Worm (Caenorhabditis elegans): ENCODE measurements around the gene Y49F6C.2.

Y49F6C.2 gene

ce11 chrII:3378275-3378674 is at the start of gene Y49F6C.2:
Gene Y49F6C.2 (plus strand): TSS chrII:3378575.
- TF ChIP-seq cebp-1 (GFP tag; IDR thresholded peaks at IDR 0.05) (no peak), cebp-1 (tag; optimal IDR thresholded peaks at IDR 0.05) (no peak)

DNA sequence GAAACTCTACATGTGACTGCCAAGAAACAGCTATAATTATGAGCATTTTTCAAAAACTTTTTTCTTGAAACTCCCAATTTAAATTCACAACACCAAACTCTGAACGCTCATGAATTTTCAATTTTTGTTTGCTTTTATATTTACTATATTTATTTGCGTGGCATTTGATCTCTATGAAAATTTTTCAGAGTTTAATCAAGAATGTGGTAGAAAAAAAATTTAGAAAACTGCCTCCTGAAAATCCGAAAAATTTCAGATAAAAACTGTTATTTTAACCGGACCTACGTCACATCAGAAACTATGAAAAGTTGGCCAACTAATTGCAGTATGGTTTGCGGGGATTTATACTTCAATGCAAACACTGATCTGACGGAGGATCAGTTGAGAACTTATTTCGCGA is 46.3 kb upstream of the Y49F6C.2 start, which contains the start of gene irld-27:
TSS of gene irld-27 (plus strand) at position 301 of the 400 bp plus-strand sequence.
- TF ChIP-seq F57A8.1 (GFP tag; optimal IDR thresholded peaks at IDR 0.05) (no peak), nhr-120 (GFP tag; IDR thresholded peaks at IDR 0.05) (no peak), hmg-20 (GFP tag; IDR thresholded peaks at IDR 0.05) (no peak), pha-4 (tag; optimal IDR thresholded peaks at IDR 0.05) (no peak), gei-17 (GFP tag; optimal IDR thresholded peaks at IDR 0.05) (no peak), nfya-2 (GFP tag; IDR thresholded peaks at IDR 0.05) (no peak), akir-1 (GFP tag; optimal IDR thresholded peaks at IDR 0.05) (no peak), repo-1 (tag; optimal IDR thresholded peaks at IDR 0.05) (no peak), bed-1 (GFP tag; IDR thresholded peaks at IDR 0.05) (no peak), hsf-1 (GFP tag; IDR thresholded peaks at IDR 0.05) (no peak), ztf-28 (GFP tag; IDR thresholded peaks at IDR 0.05) (no peak), madf-3 (GFP tag; IDR thresholded peaks at IDR 0.05) (no peak), dox-1 (GFP tag; IDR thresholded peaks at IDR 0.05) (no peak), let-526 (GFP tag; IDR thresholded peaks at IDR 0.05) (no peak), ets-4 (GFP tag; optimal IDR thresholded peaks at IDR 0.05) (no peak), aptf-2 (GFP tag; conservative IDR thresholded peaks at IDR 0.05) (no peak), hmg-1.2 (GFP tag; IDR thresholded peaks at IDR 0.05) (no peak), K11D2.4 (GFP tag; IDR thresholded peaks at IDR 0.05) (no peak), athp-1 (tag; optimal IDR thresholded peaks at IDR 0.05) (no peak), madf-8 (GFP tag; conservative IDR thresholded peaks at IDR 0.05) (no peak)

DNA sequence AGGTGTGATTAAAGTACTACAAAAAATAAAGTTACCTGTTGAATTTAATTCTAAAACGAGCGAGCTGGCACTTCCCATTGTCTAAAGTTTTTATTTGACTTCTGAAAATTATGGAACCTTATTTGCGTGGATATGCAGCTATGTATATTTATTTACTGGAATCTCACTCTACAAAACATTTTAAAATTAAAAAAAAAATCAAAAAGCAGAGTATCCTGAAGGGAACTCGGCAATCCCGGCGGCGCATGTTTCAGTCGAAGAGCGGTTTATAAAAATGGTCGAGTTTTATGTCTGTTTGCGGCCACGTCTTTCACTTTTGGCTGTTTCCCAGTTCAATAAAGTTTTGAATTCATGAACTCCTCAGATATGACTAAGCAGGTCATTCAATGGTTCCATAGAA is 41.3 kb upstream of the Y49F6C.2 start, which contains the start of gene F14D2.19:
TSS of gene F14D2.19 (minus strand) at position 101 of the 400 bp plus-strand sequence.
- TF ChIP-seq lin-35 (GFP tag; optimal IDR thresholded peaks at IDR 0.05), result no peak
- TF ChIP-seq efl-1 (GFP tag; optimal IDR thresholded peaks at IDR 0.05), result no peak
- TF ChIP-seq T07F8.4 (tag; optimal IDR thresholded peaks at IDR 0.05), result no peak
- no peak for TF ChIP-seq madf-10 (tag; optimal IDR thresholded peaks at IDR 0.05)
- no peak for TF ChIP-seq cebp-2 (GFP tag; IDR thresholded peaks at IDR 0.05)
- TF ChIP-seq Y53G8AR.9 (GFP tag; conservative IDR thresholded peaks at IDR 0.05), result no peak
- no peak for TF ChIP-seq chd-7 (tag; optimal IDR thresholded peaks at IDR 0.05)
- TF ChIP-seq madf-6 (GFP tag; IDR thresholded peaks at IDR 0.05), result no peak
- TF ChIP-seq let-526 (GFP tag; IDR thresholded peaks at IDR 0.05), result no peak
- TF ChIP-seq C17E4.6 (GFP tag; IDR thresholded peaks at IDR 0.05), result no peak
- no peak for TF ChIP-seq athp-1 (tag; optimal IDR thresholded peaks at IDR 0.05)
- no peak for TF ChIP-seq F23B12.7 (tag; optimal IDR thresholded peaks at IDR 0.05; ENCODE audit: insufficient read depth)
- TF ChIP-seq hlh-26 (GFP tag; conservative IDR thresholded peaks at IDR 0.05), result no peak
- no peak for TF ChIP-seq egl-18 (GFP tag; IDR thresholded peaks at IDR 0.05)
- TF ChIP-seq hrde-1 (tag; optimal IDR thresholded peaks at IDR 0.05; ENCODE audit: borderline replicate concordance), result no peak
- TF ChIP-seq lin-26 (GFP tag; IDR thresholded peaks at IDR 0.05), result no peak
- TF ChIP-seq lin-40 (tag; optimal IDR thresholded peaks at IDR 0.05), result no peak
- no peak for TF ChIP-seq ccch-3 (GFP tag; optimal IDR thresholded peaks at IDR 0.05)
- TF ChIP-seq lir-1 (GFP tag; conservative IDR thresholded peaks at IDR 0.05), result no peak
- no peak for TF ChIP-seq attf-6 (GFP tag; IDR thresholded peaks at IDR 0.05)

All from whole organism, young adult.